Fruit fly (Drosophila melanogaster) whole organism, embryonic: ENCODE measurements around the gene CG42271.

Experiments used
- Aef1 ChIP-seq: fragments of 200-800 bp; sonication (Bioruptor generic); IDR thresholded peaks from 3 replicates; pipeline ENCODE4 v1.3.6; 2022; ENCODE audit warnings: missing biosample characterization, missing genetic modification characterization
- Bgb ChIP-seq: fragments of 200-800 bp; sonication (Bioruptor generic); IDR thresholded peaks from 2 replicates; pipeline ENCODE4 v1.3.6; 2022; ENCODE audit warnings: missing biosample characterization, missing genetic modification characterization; ENCODE audit not compliant: partially characterized antibody
- CG10366 ChIP-seq: fragments of 200-800 bp; sonication (Bioruptor generic); IDR thresholded peaks from 2 replicates; pipeline ENCODE4 v1.3.6; 2022; ENCODE audit warnings: missing biosample characterization, missing genetic modification characterization
- CG10565 ChIP-seq: fragments of 200-800 bp; sonication (Bioruptor generic); optimal IDR thresholded peaks from 3 replicates; lab custom pipeline; 2016; ENCODE audit warnings: missing biosample characterization, mild to moderate bottlenecking, missing genetic modification characterization
- CG15011 ChIP-seq: fragments of 200-800 bp; sonication (Bioruptor generic); optimal IDR thresholded peaks from 3 replicates; lab custom pipeline; 2018; ENCODE audit warnings: missing biosample characterization, mild to moderate bottlenecking, missing genetic modification characterization
- CG1529 ChIP-seq: fragments of 200-800 bp; sonication (Bioruptor generic); optimal IDR thresholded peaks from 3 replicates; lab custom pipeline; 2018; ENCODE audit warnings: missing biosample characterization, missing genetic modification characterization
- CG15479 ChIP-seq: fragments of 200-800 bp; sonication (Bioruptor generic); optimal IDR thresholded peaks from 3 replicates; lab custom pipeline; 2019; ENCODE audit warnings: missing biosample characterization, mild to moderate bottlenecking, missing genetic modification characterization, moderate library complexity
- CG1602 ChIP-seq: fragments of 200-800 bp; sonication (Bioruptor generic); optimal IDR thresholded peaks from 3 replicates; lab custom pipeline; 2016; ENCODE audit warnings: missing biosample characterization, missing genetic modification characterization
- CG16863 ChIP-seq: fragments of 200-800 bp; sonication (Bioruptor generic); optimal IDR thresholded peaks from 3 replicates; lab custom pipeline; 2016; ENCODE audit warnings: missing biosample characterization, missing genetic modification characterization
- CG17186 ChIP-seq: fragments of 200-800 bp; sonication (Bioruptor generic); optimal IDR thresholded peaks from 3 replicates; lab custom pipeline; 2017; ENCODE audit warnings: missing biosample characterization, missing genetic modification reagents, missing genetic modification characterization
- CG1792 ChIP-seq: fragments of 200-800 bp; sonication (Bioruptor generic); optimal IDR thresholded peaks from 2 replicates; lab custom pipeline; 2016; ENCODE audit warnings: missing biosample characterization, missing genetic modification characterization
- CG33213 ChIP-seq: fragments of 200-800 bp; sonication (Bioruptor generic); optimal IDR thresholded peaks from 3 replicates; lab custom pipeline; 2016; ENCODE audit warnings: missing biosample characterization, missing genetic modification characterization
- CG4360 ChIP-seq: fragments of 200-800 bp; sonication (Bioruptor generic); IDR thresholded peaks from 2 replicates; pipeline ENCODE4 v1.3.6; 2022; ENCODE audit warnings: missing biosample characterization, missing genetic modification characterization
- CG6254 ChIP-seq: fragments of 200-800 bp; sonication (Bioruptor generic); optimal IDR thresholded peaks from 3 replicates; lab custom pipeline; 2017; ENCODE audit warnings: mild to moderate bottlenecking, missing biosample characterization, missing genetic modification reagents, missing genetic modification characterization
- CG7963 ChIP-seq: fragments of 200-800 bp; sonication (Bioruptor generic); IDR thresholded peaks from 3 replicates; pipeline ENCODE4 v1.3.6; 2022; ENCODE audit warnings: missing biosample characterization, missing genetic modification characterization; ENCODE audit not compliant: partially characterized antibody
- CoRest ChIP-seq: fragments of 200-800 bp; sonication (Bioruptor generic); optimal IDR thresholded peaks from 3 replicates; lab custom pipeline; 2018; ENCODE audit warnings: missing biosample characterization, mild to moderate bottlenecking, missing genetic modification characterization, moderate library complexity
- Dek ChIP-seq: fragments of 200-800 bp; sonication (Bioruptor generic); optimal IDR thresholded peaks from 3 replicates; lab custom pipeline; 2019; ENCODE audit warnings: missing biosample characterization, mild to moderate bottlenecking, missing genetic modification characterization, moderate library complexity
- Dip3 ChIP-seq: fragments of 200-800 bp; sonication (Bioruptor generic); optimal IDR thresholded peaks from 3 replicates; lab custom pipeline; 2016; ENCODE audit warnings: missing biosample characterization, missing genetic modification characterization
- Dll ChIP-seq: fragments of 200-800 bp; sonication (Bioruptor generic); IDR thresholded peaks from 4 replicates; pipeline ENCODE4 v1.3.6; 2022; ENCODE audit warnings: missing biosample characterization, missing genetic modification characterization; ENCODE audit not compliant: partially characterized antibody
- Dref ChIP-seq: fragments of 200-800 bp; sonication (Bioruptor generic); IDR thresholded peaks from 2 replicates; pipeline ENCODE4 v1.3.6; 2022; ENCODE audit warnings: missing biosample characterization, missing genetic modification characterization
- Fer1 ChIP-seq: fragments of 200-800 bp; sonication (Bioruptor generic); optimal IDR thresholded peaks from 2 replicates; lab custom pipeline; 2017; ENCODE audit warnings: missing biosample characterization, mild to moderate bottlenecking, missing genetic modification characterization
- Hmx ChIP-seq: fragments of 200-800 bp; sonication (Bioruptor generic); optimal IDR thresholded peaks from 2 replicates; lab custom pipeline; 2016; ENCODE audit warnings: missing biosample characterization, missing genetic modification characterization
- Hr3 ChIP-seq: fragments of 200-800 bp; sonication (Bioruptor generic); optimal IDR thresholded peaks from 3 replicates; lab custom pipeline; 2016; ENCODE audit warnings: missing biosample characterization, missing genetic modification characterization
- Jarid2 ChIP-seq: fragments of 200-800 bp; sonication (Bioruptor generic); optimal IDR thresholded peaks from 3 replicates; lab custom pipeline; 2017; ENCODE audit warnings: mild to moderate bottlenecking, missing biosample characterization, missing genetic modification reagents, missing genetic modification characterization
- Kr ChIP-seq: fragments of 200-800 bp; sonication (Bioruptor generic); optimal IDR thresholded peaks from 2 replicates; lab custom pipeline; 2017; ENCODE audit warnings: missing biosample characterization, mild to moderate bottlenecking, missing genetic modification characterization
- Lim3 ChIP-seq: fragments of 200-800 bp; sonication (Bioruptor generic); IDR thresholded peaks from 2 replicates; pipeline ENCODE4 v1.3.6; 2022; ENCODE audit warnings: missing biosample characterization, missing genetic modification characterization
- MBD-R2 ChIP-seq: fragments of 200-800 bp; sonication (Bioruptor generic); IDR thresholded peaks from 2 replicates; pipeline ENCODE4 v1.3.6; 2022; ENCODE audit warnings: missing biosample characterization, missing genetic modification characterization
- Opbp ChIP-seq: fragments of 200-800 bp; sonication (Bioruptor generic); IDR thresholded peaks from 3 replicates; pipeline ENCODE4 v1.3.6; 2022; ENCODE audit warnings: missing biosample characterization, missing genetic modification characterization; ENCODE audit not compliant: partially characterized antibody
- Pdp1 ChIP-seq, 2 experiments: fragments of 200-800 bp; sonication (Bioruptor generic); optimal IDR thresholded peaks; 3 replicates each; lab custom pipeline; 2016; ENCODE audit warnings: missing biosample characterization in 2 of 2, missing genetic modification characterization in 2 of 2, mild to moderate bottlenecking in 1 of 2, moderate library complexity in 1 of 2
- Rfx ChIP-seq: fragments of 200-800 bp; sonication (Bioruptor generic); IDR thresholded peaks from 2 replicates; pipeline ENCODE4 v1.3.6; 2022; ENCODE audit warnings: missing biosample characterization, missing genetic modification characterization
- Sry-δ ChIP-seq: fragments of 200-800 bp; sonication (Bioruptor generic); optimal IDR thresholded peaks from 2 replicates; lab custom pipeline; 2016; ENCODE audit warnings: missing biosample characterization, missing genetic modification characterization
- Tbp ChIP-seq: fragments of >200 bp; optimal IDR thresholded peaks from 2 replicates; lab custom pipeline; 2018; ENCODE audit warnings: missing biosample characterization, missing genetic modification characterization
- caup ChIP-seq: fragments of 200-800 bp; sonication (Bioruptor generic); optimal IDR thresholded peaks from 3 replicates; lab custom pipeline; 2017; ENCODE audit warnings: missing biosample characterization, mild to moderate bottlenecking, missing genetic modification characterization, moderate library complexity; ENCODE audit not compliant: severe bottlenecking
- crc ChIP-seq: fragments of 200-800 bp; sonication (Bioruptor generic); optimal IDR thresholded peaks from 2 replicates; lab custom pipeline; 2016; ENCODE audit warnings: missing biosample characterization, missing genetic modification characterization
- crol ChIP-seq: fragments of 200-800 bp; sonication (Bioruptor generic); IDR thresholded peaks from 2 replicates; pipeline ENCODE4 v1.3.6; 2022; ENCODE audit warnings: missing biosample characterization, missing genetic modification characterization
- dimm ChIP-seq: fragments of 200-800 bp; sonication (Bioruptor generic); IDR thresholded peaks from 2 replicates; pipeline ENCODE4 v1.3.6; 2022; ENCODE audit warnings: missing biosample characterization, missing genetic modification characterization
- dmrt11E ChIP-seq: fragments of 200-800 bp; sonication (Bioruptor generic); optimal IDR thresholded peaks from 3 replicates; lab custom pipeline; 2018; ENCODE audit warnings: missing biosample characterization, mild to moderate bottlenecking, missing genetic modification characterization, moderate library complexity
- fd96Cb ChIP-seq: fragments of 200-800 bp; sonication (Bioruptor generic); optimal IDR thresholded peaks from 2 replicates; lab custom pipeline; 2018; ENCODE audit warnings: missing biosample characterization, mild to moderate bottlenecking, missing genetic modification characterization, moderate library complexity
- grau ChIP-seq: fragments of 200-800 bp; optimal IDR thresholded peaks from 3 replicates; lab custom pipeline; 2019; ENCODE audit warnings: missing biosample characterization, mild to moderate bottlenecking, missing genetic modification characterization, moderate library complexity
- gro ChIP-seq: fragments of 200-800 bp; sonication (Bioruptor generic); optimal IDR thresholded peaks from 2 replicates; lab custom pipeline; 2016; ENCODE audit warnings: missing biosample characterization, missing genetic modification characterization
- ham ChIP-seq: fragments of 200-800 bp; sonication (Bioruptor generic); IDR thresholded peaks from 2 replicates; pipeline ENCODE4 v1.3.6; 2022; ENCODE audit warnings: missing biosample characterization, missing genetic modification characterization
- hb ChIP-seq: fragments of 200-800 bp; sonication (Bioruptor generic); IDR thresholded peaks from 3 replicates; pipeline ENCODE4 v1.3.6; 2022; ENCODE audit warnings: missing biosample characterization, missing genetic modification characterization; ENCODE audit not compliant: partially characterized antibody
- hbn ChIP-seq: fragments of 200-800 bp; sonication (Bioruptor generic); IDR thresholded peaks from 2 replicates; pipeline ENCODE4 v1.3.6; 2022; ENCODE audit warnings: missing biosample characterization, missing genetic modification characterization; ENCODE audit not compliant: partially characterized antibody
- kah ChIP-seq: fragments of 200-800 bp; sonication (Bioruptor generic); optimal IDR thresholded peaks from 2 replicates; lab custom pipeline; 2018; ENCODE audit warnings: missing biosample characterization, mild to moderate bottlenecking, missing genetic modification characterization
- lilli ChIP-seq: fragments of 200-800 bp; sonication (Bioruptor generic); optimal IDR thresholded peaks from 3 replicates; lab custom pipeline; 2016; ENCODE audit warnings: missing biosample characterization, missing genetic modification characterization
- otp ChIP-seq: fragments of 200-800 bp; sonication (Bioruptor generic); IDR thresholded peaks from 3 replicates; pipeline ENCODE4, ENCODE4 v1.3.6; 2022; ENCODE audit warnings: missing biosample characterization, missing genetic modification characterization
- pzg ChIP-seq: fragments of 200-800 bp; sonication (Bioruptor generic); optimal IDR thresholded peaks from 3 replicates; lab custom pipeline; 2018; ENCODE audit warnings: missing biosample characterization, mild to moderate bottlenecking, missing genetic modification characterization, moderate library complexity
- seq ChIP-seq: fragments of 200-800 bp; sonication (Bioruptor generic); IDR thresholded peaks from 2 replicates; pipeline ENCODE4 v1.3.6; 2022; ENCODE audit warnings: missing biosample characterization, missing genetic modification characterization
- sr ChIP-seq: fragments of 200-800 bp; sonication (Bioruptor generic); IDR thresholded peaks from 3 replicates; pipeline ENCODE4 v1.3.6; 2022; ENCODE audit warnings: missing biosample characterization, missing genetic modification characterization
- unc-4 ChIP-seq: fragments of 200-800 bp; sonication (Bioruptor generic); IDR thresholded peaks from 2 replicates; pipeline ENCODE4 v1.3.6; 2022; ENCODE audit warnings: missing biosample characterization, missing genetic modification characterization; ENCODE audit not compliant: partially characterized antibody
- zen ChIP-seq: fragments of 200-800 bp; sonication (Bioruptor generic); optimal IDR thresholded peaks from 3 replicates; lab custom pipeline; 2018; ENCODE audit warnings: missing biosample characterization, mild to moderate bottlenecking, missing genetic modification characterization, moderate library complexity

CG42271 gene

dm6 chrX:14226093-14226492 lies 7.8 kb downstream of the CG42271 start, which contains the start of gene mRpL38 (continued):
- TF ChIP-seq CG15011 (GFP tag; lab: Kevin White, UChicago), result no peak
- TF ChIP-seq MBD-R2, result peak; percentile 74
- peak; percentile 12 for TF ChIP-seq Sry-δ
- TF ChIP-seq seq (GFP tag; lab: Robert Waterston, UW), result no peak
- TF ChIP-seq CG10565 (GFP tag; lab: Kevin White, UChicago), result no peak
- TF ChIP-seq otp (GFP tag; lab: Robert Waterston, UW), result no peak
- peak; percentile 54 for TF ChIP-seq pzg
- TF ChIP-seq Dll (GFP tag; lab: Robert Waterston, UW), result 0 out of 4 replicates have a peak, but pooled peaks have one; percentile 27
- no peak for TF ChIP-seq grau
- no peak for TF ChIP-seq hbn
- no peak for TF ChIP-seq Dek
- no peak for TF ChIP-seq Hmx
- TF ChIP-seq CG6254, result no peak
- peak in 1 of 2 experiments; percentile 69 for TF ChIP-seq Pdp1 (GFP tag; optimal IDR thresholded peaks at IDR 0.05; lab: Kevin White, UChicago)
- TF ChIP-seq dmrt11E (tag; lab: Kevin White, UChicago), result no peak
- no peak for TF ChIP-seq CG1529 (GFP tag; lab: Kevin White, UChicago)
- TF ChIP-seq caup, result no peak
- TF ChIP-seq Jarid2 (GFP tag; lab: Kevin White, UChicago), result no peak
- no peak for TF ChIP-seq Aef1 (GFP tag; lab: Robert Waterston, UW)
- TF ChIP-seq Lim3 (GFP tag; lab: Robert Waterston, UW), result no peak
- no peak for TF ChIP-seq sr (GFP tag; lab: Robert Waterston, UW)
- no peak for TF ChIP-seq CG16863 (GFP tag; lab: Kevin White, UChicago)
- no peak for TF ChIP-seq ham (GFP tag; lab: Robert Waterston, UW)
- TF ChIP-seq Dref (GFP tag; lab: Robert Waterston, UW), result peak; percentile 66
- no peak for TF ChIP-seq gro (GFP tag; lab: Kevin White, UChicago)
- no peak for TF ChIP-seq CG1602 (GFP tag; lab: Kevin White, UChicago)
- TF ChIP-seq CG15479 (GFP tag; lab: Kevin White, UChicago), result no peak
- no peak for TF ChIP-seq Tbp (GFP tag; lab: Kevin White, UChicago)
- TF ChIP-seq fd96Cb (tag; lab: Kevin White, UChicago), result no peak
- no peak for TF ChIP-seq CG10366 (GFP tag; lab: Robert Waterston, UW)
- TF ChIP-seq kah (GFP tag; lab: Kevin White, UChicago), result no peak
- TF ChIP-seq CG4360, result no peak
- TF ChIP-seq crc (GFP tag; lab: Kevin White, UChicago), result no peak
- TF ChIP-seq Dip3 (GFP tag; lab: Kevin White, UChicago), result no peak
- TF ChIP-seq CoRest (tag; lab: Kevin White, UChicago), result no peak
- no peak for TF ChIP-seq unc-4 (GFP tag; lab: Robert Waterston, UW)
- TF ChIP-seq Kr, result no peak
- TF ChIP-seq Bgb (GFP tag; lab: Robert Waterston, UW), result no peak; the same call in 1 of the 2 replicates
- no peak for TF ChIP-seq hb (GFP tag; lab: Robert Waterston, UW)
- no peak for TF ChIP-seq CG1792
- TF ChIP-seq dimm, result no peak
- no peak for TF ChIP-seq CG17186
- no peak for TF ChIP-seq crol (GFP tag; lab: Robert Waterston, UW)
- no peak for TF ChIP-seq CG7963 (GFP tag; lab: Robert Waterston, UW)
- no peak for TF ChIP-seq Fer1 (GFP tag; lab: Kevin White, UChicago)
- no peak for TF ChIP-seq Rfx
- TF ChIP-seq CG33213 (GFP tag; lab: Kevin White, UChicago), result no peak
- no peak for TF ChIP-seq Hr3 (GFP tag; lab: Kevin White, UChicago)
- no peak for TF ChIP-seq zen (tag; lab: Kevin White, UChicago)
- TF ChIP-seq Opbp (GFP tag; lab: Robert Waterston, UW), result peak; percentile 30; the same call in 1 of the 3 replicates
- TF ChIP-seq lilli (GFP tag; lab: Kevin White, UChicago), result no peak
